Fruit fly (Drosophila melanogaster): Measurements from ENCODE around the gene CG11670.

dm6 chr3R:13057121-13057805 lies 15.4 kb downstream of the CG11670 start, which contains the start of gene sim:
- TF ChIP-seq CG8478 (optimal IDR thresholded peaks at IDR 0.05) (no peak), CTCF (optimal IDR thresholded peaks at IDR 0.05) (no peak)
